Worm (Caenorhabditis elegans) whole organism, young adult: Measurements from ENCODE around the gene B0280.9.

Experiments used
- aptf-3 ChIP-seq: fragments of 200-800 bp; sonication (Bioruptor generic); IDR thresholded peaks from 2 replicates; pipeline ENCODE4 v1.3.6; 2022; ENCODE audit warnings: missing genetic modification characterization, missing compliant biosample characterization
- ekl-4 ChIP-seq: fragments of 200-800 bp; sonication (Bioruptor generic); IDR thresholded peaks from 2 replicates; pipeline ENCODE4 v1.3.6; 2022; ENCODE audit warnings: missing genetic modification reagents, missing genetic modification characterization, missing compliant biosample characterization
- hmg-20 ChIP-seq: fragments of 200-800 bp; sonication (Bioruptor generic); IDR thresholded peaks from 2 replicates; pipeline ENCODE4 v1.3.6; 2022; ENCODE audit warnings: missing genetic modification reagents, missing genetic modification characterization, missing compliant biosample characterization
- lsl-1 ChIP-seq: fragments of 200-800 bp; sonication (Bioruptor generic); optimal IDR thresholded peaks from 2 replicates; lab custom pipeline; 2018; ENCODE audit warnings: mild to moderate bottlenecking, missing genetic modification characterization, moderate library complexity, missing compliant biosample characterization
- madf-6 ChIP-seq: fragments of 200-800 bp; sonication (Bioruptor generic); IDR thresholded peaks from 2 replicates; pipeline ENCODE4 v1.3.6; 2022; ENCODE audit warnings: missing genetic modification reagents, missing genetic modification characterization, missing compliant biosample characterization
- nfya-1 ChIP-seq: sonication (generic microtip); optimal IDR thresholded peaks from 2 replicates; lab custom pipeline; 2017; ENCODE audit warnings: antibody characterized with exemption, missing compliant biosample characterization, missing genetic modification characterization, borderline replicate concordance; ENCODE audit not compliant: insufficient read depth
- nhr-27 ChIP-seq: fragments of 200-800 bp; sonication (Bioruptor generic); optimal IDR thresholded peaks from 2 replicates; lab custom pipeline; 2018; ENCODE audit warnings: mild to moderate bottlenecking, missing genetic modification characterization, moderate library complexity, missing compliant biosample characterization
- rcor-1 ChIP-seq: fragments of 200-800 bp; sonication (Bioruptor generic); IDR thresholded peaks from 2 replicates; pipeline ENCODE4 v1.3.6; 2022; ENCODE audit warnings: missing genetic modification reagents, missing genetic modification characterization, missing compliant biosample characterization
- snpc-4 ChIP-seq, 5 experiments: fragments of 150-350 bp in 1 of 5; sonication (generic microtip) in 4 of 5; optimal IDR thresholded peaks; 2 replicates each; lab custom pipeline; 2014 to 2018; ENCODE audit warnings: missing genetic modification characterization in 5 of 5, missing biosample characterization in 3 of 5, antibody characterized with exemption in 2 of 5, mild to moderate bottlenecking in 2 of 5, missing compliant biosample characterization in 2 of 5, missing genotype in 2 of 5, moderate library complexity in 2 of 5, missing genetic modification reagents in 1 of 5
- unc-130 ChIP-seq: sonication (generic microtip); optimal IDR thresholded peaks from 2 replicates; lab custom pipeline; 2016; ENCODE audit warnings: missing genetic modification reagents, missing genetic modification characterization, missing compliant biosample characterization
- ztf-18 ChIP-seq: sonication (generic microtip); optimal IDR thresholded peaks from 2 replicates; lab custom pipeline; 2016; ENCODE audit warnings: missing genotype, mild to moderate bottlenecking, missing genetic modification characterization, missing compliant biosample characterization

DNA sequence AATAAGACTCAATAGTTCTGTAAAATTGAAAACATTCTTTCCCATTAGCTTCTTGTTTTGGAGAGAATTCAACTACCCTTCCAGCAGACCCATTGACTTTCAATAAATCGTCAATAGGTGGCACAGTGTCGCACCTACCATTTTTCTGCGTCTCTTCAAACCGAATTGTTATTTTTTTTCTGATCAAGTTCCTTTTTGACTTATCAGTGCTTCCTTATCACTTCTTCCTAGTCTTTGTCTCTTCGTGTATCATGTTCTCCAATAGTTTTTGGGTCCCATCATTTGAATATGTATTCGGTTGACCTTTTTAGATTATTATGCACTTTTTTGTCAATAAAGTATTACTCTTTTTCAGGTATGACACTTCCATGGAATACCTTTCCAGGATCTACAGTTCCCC, 14.7 kb downstream of the B0280.9 start, which contains the start of gene odd-1:
- TF ChIP-seq ztf-18 (tag; lab: Kevin White, UChicago) (no peak), nfya-1 (tag; lab: Kevin White, UChicago) (no peak), aptf-3 (GFP tag; lab: Robert Waterston, UW) (no peak), rcor-1 (GFP tag; lab: Robert Waterston, UW) (no peak), unc-130 (GFP tag; lab: Kevin White, UChicago) (no peak), madf-6 (GFP tag; lab: Robert Waterston, UW) (no peak), ekl-4 (no peak), lsl-1 (no peak), hmg-20 (GFP tag; lab: Robert Waterston, UW) (no peak), nhr-27 (tag; lab: Kevin White, UChicago) (no peak), snpc-4 (GFP tag; optimal IDR thresholded peaks at IDR 0.05; lab: Kevin White, UChicago) (no peak), snpc-4 (tag; optimal IDR thresholded peaks at IDR 0.05; lab: Kevin White, UChicago) (no peak)
